Worm (Caenorhabditis elegans) whole organism, late embryonic: ENCODE data around the gene nsun-5.
"Not testable (repeated sequence)": the region's sequence is repeated elsewhere in the genome, so short reads cannot be mapped to it uniquely, and the experiment has no call there.

Experiments used
- C08G9.2 ChIP-seq: sonication (generic microtip); optimal IDR thresholded peaks from 2 replicates; lab custom pipeline; 2016; ENCODE audit warnings: mild to moderate bottlenecking, missing genetic modification characterization, moderate library complexity, missing compliant biosample characterization
- K09A11.1 ChIP-seq: sonication (generic microtip); optimal IDR thresholded peaks from 2 replicates; lab custom pipeline; 2017; ENCODE audit warnings: antibody characterized with exemption, mild to moderate bottlenecking, missing genetic modification characterization, missing compliant biosample characterization; ENCODE audit not compliant: insufficient read depth
- ama-1 ChIP-seq: fragments of 150-350 bp; optimal IDR thresholded peaks from 2 replicates; lab custom pipeline; 2014
- ceh-24 ChIP-seq: sonication (generic microtip); optimal IDR thresholded peaks from 2 replicates; lab custom pipeline; 2016; ENCODE audit warnings: mild to moderate bottlenecking, missing genetic modification characterization, missing compliant biosample characterization
- elt-4 ChIP-seq: sonication (generic microtip); optimal IDR thresholded peaks from 2 replicates; lab custom pipeline; 2016; ENCODE audit warnings: missing genetic modification characterization, missing compliant biosample characterization
- ets-4 ChIP-seq: sonication (generic microtip); optimal IDR thresholded peaks from 2 replicates; lab custom pipeline; 2016; ENCODE audit warnings: missing genetic modification characterization, missing compliant biosample characterization
- hlh-6 ChIP-seq: sonication (generic microtip); optimal IDR thresholded peaks from 2 replicates; lab custom pipeline; 2016; ENCODE audit warnings: missing genotype, missing genetic modification characterization, missing compliant biosample characterization
- nhr-11 ChIP-seq: fragments of 150-350 bp; optimal IDR thresholded peaks from 2 replicates; lab custom pipeline; 2014; ENCODE audit warnings: missing biosample characterization, missing genetic modification characterization
- pha-4 ChIP-seq: fragments of 150-350 bp; optimal IDR thresholded peaks from 2 replicates; lab custom pipeline; 2018; ENCODE audit warnings: missing biosample characterization, missing genetic modification reagents, missing genetic modification characterization
- pqm-1 ChIP-seq: sonication (generic microtip); optimal IDR thresholded peaks from 2 replicates; lab custom pipeline; 2016; ENCODE audit warnings: missing genetic modification characterization, missing compliant biosample characterization
- unc-55 ChIP-seq: sonication (generic microtip); optimal IDR thresholded peaks from 2 replicates; lab custom pipeline; 2017; ENCODE audit warnings: missing biosample characterization, missing genetic modification reagents, missing genetic modification characterization

DNA sequence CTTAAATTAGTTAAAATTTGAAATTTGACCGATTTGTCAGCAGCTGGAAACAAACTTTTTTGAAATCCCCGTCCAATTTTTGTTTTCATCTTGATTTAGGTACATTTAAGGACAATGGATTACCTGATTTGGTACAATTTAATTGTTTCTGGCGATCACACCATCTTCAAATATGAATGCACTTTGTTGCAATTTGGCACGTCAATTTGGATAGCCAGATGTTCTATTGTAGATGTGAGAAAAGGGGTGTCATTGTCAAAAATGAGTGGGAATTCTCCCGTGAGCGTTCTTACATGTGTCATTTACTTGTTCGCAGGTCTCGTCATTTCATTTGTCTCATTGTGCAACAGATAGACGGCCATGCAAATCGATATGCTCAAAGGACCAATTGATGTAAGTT, 18.8 kb downstream of the nsun-5 start, which contains the start of gene Y53F4B.43:
- TF ChIP-seq pqm-1 (tag; lab: Kevin White, UChicago); ets-4 (tag; lab: Kevin White, UChicago); pha-4 (tag; lab: Kevin White, UChicago); elt-4 (tag; lab: Kevin White, UChicago); nhr-11; hlh-6 (tag; lab: Kevin White, UChicago); ama-1; ceh-24 (tag; lab: Kevin White, UChicago); K09A11.1 (tag; lab: Kevin White, UChicago); C08G9.2 (tag; lab: Kevin White, UChicago); unc-55: not testable (repeated sequence)
